Worm (Caenorhabditis elegans): ENCODE results near the gene trx-2.

Gene trx-2

ce11 chrV:10350054-10350453 is 35.6 kb downstream of the trx-2 start, which contains the start of gene K07C5.9:
Gene K07C5.9, minus strand, starts transcription at chrV:10350154.
- no peak for TF ChIP-seq ceh-34 (tag; optimal IDR thresholded peaks at IDR 0.05)
- no peak for TF ChIP-seq ceh-24 (tag; optimal IDR thresholded peaks at IDR 0.05)
- no peak for TF ChIP-seq Y22D7AL.16 (tag; optimal IDR thresholded peaks at IDR 0.05)
- no peak for TF ChIP-seq ceh-22 (tag; optimal IDR thresholded peaks at IDR 0.05)
- no peak for TF ChIP-seq ttx-3 (tag; optimal IDR thresholded peaks at IDR 0.05)
- no peak for TF ChIP-seq unc-42 (tag; optimal IDR thresholded peaks at IDR 0.05)
- TF ChIP-seq tbx-2 (tag; optimal IDR thresholded peaks at IDR 0.05): no peak
- TF ChIP-seq F13H6.1 (tag; optimal IDR thresholded peaks at IDR 0.05): no peak
- no peak for TF ChIP-seq nfya-1 (tag; optimal IDR thresholded peaks at IDR 0.05)
- no peak for TF ChIP-seq pqm-1 (tag; optimal IDR thresholded peaks at IDR 0.05)
- TF ChIP-seq npax-4 (tag; optimal IDR thresholded peaks at IDR 0.05): no peak
- TF ChIP-seq ceh-6 (GFP tag; optimal IDR thresholded peaks at IDR 0.05): no peak
- no peak for TF ChIP-seq sox-4 (tag; optimal IDR thresholded peaks at IDR 0.05)
- no peak for TF ChIP-seq unc-3 (GFP tag; conservative IDR thresholded peaks at IDR 0.05)
- TF ChIP-seq unc-3 (tag; optimal IDR thresholded peaks at IDR 0.05): no peak
- TF ChIP-seq ceh-18 (tag; optimal IDR thresholded peaks at IDR 0.05): no peak
- TF ChIP-seq ceh-14 (tag; optimal IDR thresholded peaks at IDR 0.05): no peak
- no peak for TF ChIP-seq hlh-30 (tag; optimal IDR thresholded peaks at IDR 0.05; ENCODE audit: insufficient read depth)
- no peak for TF ChIP-seq C38D4.7 (GFP tag; optimal IDR thresholded peaks at IDR 0.05)
- no peak for TF ChIP-seq pat-9 (tag; optimal IDR thresholded peaks at IDR 0.05)
- TF ChIP-seq dve-1 (tag; optimal IDR thresholded peaks at IDR 0.05): no peak

ce11 chrV:10352928-10353427 is 38.5 kb downstream of the trx-2 start, which contains the start of gene nol-56:
Gene nol-56, minus strand, starts transcription at chrV:10352978.
- TF ChIP-seq elt-4 (tag; optimal IDR thresholded peaks at IDR 0.05) (no peak), npax-4 (tag; optimal IDR thresholded peaks at IDR 0.05) (no peak), tbx-2 (tag; optimal IDR thresholded peaks at IDR 0.05) (peak; percentile 15), tbx-7 (tag; optimal IDR thresholded peaks at IDR 0.05) (peak; percentile 8), unc-42 (tag; optimal IDR thresholded peaks at IDR 0.05) (peak; percentile 7), ceh-31 (tag; optimal IDR thresholded peaks at IDR 0.05) (peak; percentile 48), nfya-1 (tag; optimal IDR thresholded peaks at IDR 0.05) (peak; percentile 58)

ce11 chrV:10355773-10356335 is 41.4 kb downstream of the trx-2 start, which contains the start of gene sluh-7:
Gene sluh-7, minus strand, starts transcription at chrV:10355823.
- TF ChIP-seq mec-3 (tag; optimal IDR thresholded peaks at IDR 0.05; ENCODE audit: borderline replicate concordance) (peak; percentile 81), C08G9.2 (tag; optimal IDR thresholded peaks at IDR 0.05) (peak; percentile 98), ama-1 (optimal IDR thresholded peaks at IDR 0.05) (no peak), sox-4 (tag; optimal IDR thresholded peaks at IDR 0.05) (no peak), unc-55 (GFP tag; optimal IDR thresholded peaks at IDR 0.05) (no peak), npax-4 (tag; optimal IDR thresholded peaks at IDR 0.05) (no peak), madf-2 (tag; optimal IDR thresholded peaks at IDR 0.05) (no peak), ceh-48 (tag; optimal IDR thresholded peaks at IDR 0.05) (no peak), rnt-1 (tag; optimal IDR thresholded peaks at IDR 0.05) (peak; percentile 79), hlh-13 (GFP tag; optimal IDR thresholded peaks at IDR 0.05) (no peak), hlh-15 (tag; optimal IDR thresholded peaks at IDR 0.05) (peak; percentile 48), ttx-3 (tag; optimal IDR thresholded peaks at IDR 0.05) (peak; percentile 44), zip-5 (tag; optimal IDR thresholded peaks at IDR 0.05) (peak; percentile 90), ceh-45 (GFP tag; IDR thresholded peaks at IDR 0.05) (no peak), ref-2 (tag; optimal IDR thresholded peaks at IDR 0.05) (peak; percentile 88), eyg-1 (tag; optimal IDR thresholded peaks at IDR 0.05) (peak; percentile 19), pax-1 (tag; optimal IDR thresholded peaks at IDR 0.05) (no peak), elt-2 (tag; optimal IDR thresholded peaks at IDR 0.05) (peak; percentile 71), ztf-16 (tag; optimal IDR thresholded peaks at IDR 0.05) (peak; percentile 37), pag-3 (tag; optimal IDR thresholded peaks at IDR 0.05; ENCODE audit: borderline replicate concordance) (no peak), F13H6.1 (tag; optimal IDR thresholded peaks at IDR 0.05) (peak; percentile 49), ceh-30 (tag; optimal IDR thresholded peaks at IDR 0.05) (no peak), pros-1 (tag; optimal IDR thresholded peaks at IDR 0.05) (no peak), ceh-2 (tag; optimal IDR thresholded peaks at IDR 0.05) (peak; percentile 96), elt-4 (tag; optimal IDR thresholded peaks at IDR 0.05) (no peak), sdc-2 (tag; optimal IDR thresholded peaks at IDR 0.05) (peak; percentile 36), fkh-10 (GFP tag; optimal IDR thresholded peaks at IDR 0.05) (no peak), pqm-1 (tag; optimal IDR thresholded peaks at IDR 0.05) (no peak), nhr-232 (tag; optimal IDR thresholded peaks at IDR 0.05) (no peak), che-1 (tag; optimal IDR thresholded peaks at IDR 0.05) (no peak), pat-9 (tag; optimal IDR thresholded peaks at IDR 0.05) (no peak), dmd-4 (tag; optimal IDR thresholded peaks at IDR 0.05; ENCODE audit: borderline replicate concordance) (no peak)

All from whole organism, late embryonic.